Worm (Caenorhabditis elegans): ENCODE data around the gene K01B6.3.

The K01B6.3 gene

ce11 chrIII:9299919-9300318 lies at the start of gene K01B6.3:
K01B6.3 (plus strand) TSS chrIII:9300219.
- no peak for TF ChIP-seq ceh-22 (tag; optimal IDR thresholded peaks at IDR 0.05)
- no peak for TF ChIP-seq F13H6.1 (tag; optimal IDR thresholded peaks at IDR 0.05)
- TF ChIP-seq hlh-15 (tag; optimal IDR thresholded peaks at IDR 0.05), result no peak
- TF ChIP-seq K09A11.1 (tag; optimal IDR thresholded peaks at IDR 0.05; ENCODE audit: insufficient read depth), result no peak
- no peak for TF ChIP-seq pqm-1 (tag; optimal IDR thresholded peaks at IDR 0.05)
- TF ChIP-seq hlh-13 (GFP tag; optimal IDR thresholded peaks at IDR 0.05), result no peak
- no peak for TF ChIP-seq unc-3 (GFP tag; conservative IDR thresholded peaks at IDR 0.05)
- TF ChIP-seq unc-3 (tag; optimal IDR thresholded peaks at IDR 0.05), result no peak
- TF ChIP-seq npax-4 (tag; optimal IDR thresholded peaks at IDR 0.05), result no peak
- no peak for TF ChIP-seq fax-1 (tag; optimal IDR thresholded peaks at IDR 0.05)
- TF ChIP-seq ceh-18 (tag; optimal IDR thresholded peaks at IDR 0.05), result no peak
- no peak for TF ChIP-seq ceh-48 (tag; optimal IDR thresholded peaks at IDR 0.05)
- TF ChIP-seq ztf-16 (tag; optimal IDR thresholded peaks at IDR 0.05), result no peak
- no peak for TF ChIP-seq ama-1 (optimal IDR thresholded peaks at IDR 0.05)
- no peak for TF ChIP-seq ceh-45 (GFP tag; IDR thresholded peaks at IDR 0.05)

DNA sequence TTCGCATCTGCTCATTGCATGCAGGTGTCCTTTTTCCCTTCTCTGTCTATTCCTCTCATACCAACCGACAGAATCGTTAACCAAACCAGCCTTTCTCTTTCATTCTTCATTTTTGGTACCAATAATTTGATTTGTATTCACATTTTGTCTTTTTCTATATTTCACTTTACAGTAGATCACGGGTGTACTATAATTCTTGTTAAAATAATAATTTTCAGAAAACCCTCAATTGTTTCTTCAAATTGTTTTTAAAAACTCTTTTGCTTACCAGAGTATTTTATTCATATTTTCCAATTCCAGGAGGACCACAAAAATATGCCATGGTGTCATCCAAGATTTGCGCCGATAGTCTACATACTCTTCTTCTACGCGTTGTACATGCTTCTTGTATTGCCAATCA lies 49.3 kb upstream of the K01B6.3 start, which contains the start of gene T02C1.2:
T02C1.2 (plus strand) TSS at position 301 of the 400 bp plus-strand sequence.
- TF ChIP-seq K09A11.1 (tag; optimal IDR thresholded peaks at IDR 0.05; ENCODE audit: insufficient read depth) (no peak), T23F11.4 (GFP tag; optimal IDR thresholded peaks at IDR 0.05) (no peak), ztf-16 (tag; optimal IDR thresholded peaks at IDR 0.05) (no peak), sox-2 (GFP tag; IDR thresholded peaks at IDR 0.05) (no peak), sox-4 (tag; optimal IDR thresholded peaks at IDR 0.05) (no peak), ahr-1 (tag; optimal IDR thresholded peaks at IDR 0.05) (no peak), ref-2 (tag; optimal IDR thresholded peaks at IDR 0.05) (no peak), pha-2 (tag; optimal IDR thresholded peaks at IDR 0.05) (no peak), ceh-18 (tag; optimal IDR thresholded peaks at IDR 0.05) (no peak), elt-2 (tag; optimal IDR thresholded peaks at IDR 0.05) (no peak), syd-9 (tag; optimal IDR thresholded peaks at IDR 0.05) (no peak), pqm-1 (tag; optimal IDR thresholded peaks at IDR 0.05) (no peak), madf-2 (tag; optimal IDR thresholded peaks at IDR 0.05) (no peak), fax-1 (tag; optimal IDR thresholded peaks at IDR 0.05) (no peak), unc-55 (GFP tag; optimal IDR thresholded peaks at IDR 0.05) (no peak), ceh-48 (tag; optimal IDR thresholded peaks at IDR 0.05) (no peak), ceh-9 (tag; optimal IDR thresholded peaks at IDR 0.05) (no peak), fkh-6 (tag; optimal IDR thresholded peaks at IDR 0.05) (no peak), nhr-232 (tag; optimal IDR thresholded peaks at IDR 0.05) (no peak), npax-4 (tag; optimal IDR thresholded peaks at IDR 0.05) (no peak)

ce11 chrIII:9254988-9255387 lies 45.0 kb upstream of the K01B6.3 start:
- TF ChIP-seq unc-42 (tag; optimal IDR thresholded peaks at IDR 0.05) (no peak), K02D7.2 (tag; optimal IDR thresholded peaks at IDR 0.05) (no peak), fax-1 (tag; optimal IDR thresholded peaks at IDR 0.05) (no peak), ceh-2 (tag; optimal IDR thresholded peaks at IDR 0.05) (no peak)

- TF ChIP-seq hlh-30 (tag; optimal IDR thresholded peaks at IDR 0.05; ENCODE audit: insufficient read depth) (no peak), ceh-18 (tag; optimal IDR thresholded peaks at IDR 0.05) (no peak), nhr-232 (tag; optimal IDR thresholded peaks at IDR 0.05) (no peak), ceh-30 (tag; optimal IDR thresholded peaks at IDR 0.05) (no peak), ceh-48 (tag; optimal IDR thresholded peaks at IDR 0.05) (no peak), rnt-1 (tag; optimal IDR thresholded peaks at IDR 0.05) (no peak), fkh-10 (GFP tag; optimal IDR thresholded peaks at IDR 0.05) (no peak), T23F11.4 (GFP tag; optimal IDR thresholded peaks at IDR 0.05) (no peak), syd-9 (tag; optimal IDR thresholded peaks at IDR 0.05) (no peak)
Observed at ce11 chrIII:9255801-9256200, 44.2 kb upstream of the K01B6.3 start.

DNA sequence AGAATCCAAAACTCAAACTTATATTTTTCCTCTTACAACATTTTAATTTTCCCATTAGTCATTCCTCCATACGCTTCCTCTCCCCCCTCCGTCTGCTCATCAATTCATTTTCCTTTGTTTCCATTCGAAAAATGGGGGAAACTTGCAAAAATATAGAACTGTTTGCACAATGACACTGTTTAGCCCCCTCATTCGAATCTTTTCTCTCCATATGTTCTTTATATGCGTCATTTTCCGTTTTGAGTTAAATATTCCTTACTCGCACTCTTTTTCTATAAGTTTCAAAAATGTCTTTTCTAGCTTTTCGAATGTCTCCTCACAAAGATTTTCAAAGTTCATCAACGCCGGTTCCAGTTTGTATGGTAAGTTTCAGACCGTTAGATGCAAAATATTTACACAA lies 43.1 kb upstream of the K01B6.3 start, which contains the start of gene M01A8.1:
M01A8.1 (plus strand) TSS at position 301 of the 400 bp plus-strand sequence.
- TF ChIP-seq unc-86 (tag; optimal IDR thresholded peaks at IDR 0.05) (no peak), pros-1 (tag; optimal IDR thresholded peaks at IDR 0.05) (no peak), Y22D7AL.16 (tag; optimal IDR thresholded peaks at IDR 0.05) (no peak), ceh-22 (tag; optimal IDR thresholded peaks at IDR 0.05) (no peak), lim-6 (tag; optimal IDR thresholded peaks at IDR 0.05) (no peak), ttx-3 (tag; optimal IDR thresholded peaks at IDR 0.05) (no peak), ceh-24 (tag; optimal IDR thresholded peaks at IDR 0.05) (no peak), ceh-48 (tag; optimal IDR thresholded peaks at IDR 0.05) (no peak), hlh-6 (tag; optimal IDR thresholded peaks at IDR 0.05) (no peak), ceh-14 (tag; optimal IDR thresholded peaks at IDR 0.05) (no peak), tbx-7 (tag; optimal IDR thresholded peaks at IDR 0.05) (no peak), sox-4 (tag; optimal IDR thresholded peaks at IDR 0.05) (no peak), hlh-15 (tag; optimal IDR thresholded peaks at IDR 0.05) (no peak), ref-2 (tag; optimal IDR thresholded peaks at IDR 0.05) (no peak), ceh-9 (tag; optimal IDR thresholded peaks at IDR 0.05) (no peak)
